Worm (Caenorhabditis elegans): Measurements from ENCODE around the gene sbt-1.

DNA sequence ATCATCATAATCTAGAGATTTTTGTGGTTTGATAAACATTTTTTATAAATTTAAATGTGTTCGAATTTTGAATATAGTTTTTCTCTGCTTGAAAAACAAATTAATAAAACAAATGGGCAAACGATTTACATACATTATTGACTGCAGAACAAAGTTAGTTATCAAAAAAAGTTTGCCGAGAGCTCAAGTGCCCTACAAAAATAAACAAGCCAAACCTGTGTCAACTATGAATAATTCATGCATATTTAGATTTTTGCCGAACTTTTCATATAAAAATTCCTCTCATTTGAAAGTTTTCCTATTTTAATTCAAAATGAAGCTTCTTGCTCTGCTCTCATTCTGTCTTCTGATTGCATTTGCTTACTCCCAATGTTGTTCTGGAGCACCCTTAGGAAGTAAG is 12.8 kb downstream of the sbt-1 start, which contains the start of gene sshk-1:
- TF ChIP-seq R02D3.7 (tag; optimal IDR thresholded peaks at IDR 0.05), result no peak
- no peak for TF ChIP-seq unc-62 (GFP tag; optimal IDR thresholded peaks at IDR 0.05)
- TF ChIP-seq mdl-1 (tag; optimal IDR thresholded peaks at IDR 0.05), result no peak
- TF ChIP-seq nhr-12 (tag; optimal IDR thresholded peaks at IDR 0.05), result no peak
- TF ChIP-seq lin-39 (tag; optimal IDR thresholded peaks at IDR 0.05), result no peak
- TF ChIP-seq unc-39 (tag; optimal IDR thresholded peaks at IDR 0.05), result no peak
- TF ChIP-seq fos-1 (tag; optimal IDR thresholded peaks at IDR 0.05), result no peak
- TF ChIP-seq ztf-4 (tag; optimal IDR thresholded peaks at IDR 0.05), result no peak
- TF ChIP-seq elt-3 (tag; optimal IDR thresholded peaks at IDR 0.05), result no peak
- no peak for TF ChIP-seq peb-1 (tag; optimal IDR thresholded peaks at IDR 0.05)
